Worm (Caenorhabditis elegans): ENCODE results near the gene Y51A2A.6.

DNA sequence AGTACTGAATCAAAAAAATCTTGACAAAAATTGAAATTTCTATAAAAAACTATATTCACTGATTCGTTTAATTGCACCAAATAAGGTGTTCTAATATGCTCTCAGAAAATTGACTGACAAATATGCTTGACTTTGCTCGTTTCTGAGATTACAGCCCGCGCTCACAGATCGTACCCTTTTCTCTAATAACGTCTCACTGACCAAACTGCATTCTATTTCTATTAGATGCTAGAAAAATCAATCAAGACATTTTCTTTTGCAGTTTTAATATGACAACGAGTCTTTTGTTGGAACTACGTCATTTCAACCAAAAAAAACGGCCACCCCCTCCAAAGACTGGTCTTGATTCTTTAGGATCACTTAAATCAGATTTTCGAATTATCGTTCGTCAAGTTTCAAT, 19.9 kb upstream of the Y51A2A.6 start, which contains the start of gene clec-247:
- TF ChIP-seq B0019.2 (GFP tag; conservative IDR thresholded peaks at IDR 0.05): no peak
- no peak for TF ChIP-seq ztf-26 (tag; optimal IDR thresholded peaks at IDR 0.05)
- no peak for TF ChIP-seq Y53F4B.3 (GFP tag; IDR thresholded peaks at IDR 0.05)
- no peak for TF ChIP-seq him-1 (tag; optimal IDR thresholded peaks at IDR 0.05)
- no peak for TF ChIP-seq egrh-3 (GFP tag; IDR thresholded peaks at IDR 0.05)
- TF ChIP-seq T07F8.4 (tag; optimal IDR thresholded peaks at IDR 0.05): no peak
- no peak for TF ChIP-seq mel-28 (tag; optimal IDR thresholded peaks at IDR 0.05; ENCODE audit: borderline replicate concordance)
- TF ChIP-seq snpc-3.4 (tag; optimal IDR thresholded peaks at IDR 0.05): no peak
- no peak for TF ChIP-seq pha-4 (tag; optimal IDR thresholded peaks at IDR 0.05)
- no peak for TF ChIP-seq ccch-3 (GFP tag; optimal IDR thresholded peaks at IDR 0.05)
